Worm (Caenorhabditis elegans) whole organism, L1 larva: ENCODE measurements around the gene F22F7.4.

Experiments used
- C34B4.2 ChIP-seq: sonication (generic microtip); optimal IDR thresholded peaks from 2 replicates; lab custom pipeline; 2017; ENCODE audit warnings: mild to moderate bottlenecking, missing genetic modification characterization, missing compliant biosample characterization
- aha-1 ChIP-seq: fragments of 150-350 bp; optimal IDR thresholded peaks from 2 replicates; lab custom pipeline; 2014; ENCODE audit warnings: missing biosample characterization, missing genetic modification characterization
- alr-1 ChIP-seq: fragments of 200-800 bp; sonication (Bioruptor generic); optimal IDR thresholded peaks from 2 replicates; lab custom pipeline; 2018; ENCODE audit warnings: borderline replicate concordance, mild to moderate bottlenecking, missing genetic modification characterization, missing compliant biosample characterization
- blmp-1 ChIP-seq: fragments of 150-350 bp; optimal IDR thresholded peaks from 2 replicates; lab custom pipeline; 2014; ENCODE audit warnings: missing biosample characterization, missing genetic modification characterization
- ceh-63 ChIP-seq: fragments of 200-800 bp; sonication (Bioruptor generic); optimal IDR thresholded peaks from 2 replicates; lab custom pipeline; 2018; ENCODE audit warnings: mild to moderate bottlenecking, missing genetic modification characterization, missing compliant biosample characterization
- ceh-8 ChIP-seq: fragments of 200-800 bp; sonication (Bioruptor generic); optimal IDR thresholded peaks from 2 replicates; lab custom pipeline; 2018; ENCODE audit warnings: mild to moderate bottlenecking, missing genetic modification characterization, moderate library complexity, missing compliant biosample characterization
- ceh-82 ChIP-seq, 3 experiments: fragments of 150-350 bp in 1 of 3; sonication (generic microtip) in 2 of 3; optimal IDR thresholded peaks; 2 replicates each; lab custom pipeline; 2014 to 2017; ENCODE audit warnings: missing biosample characterization in 3 of 3, missing genetic modification characterization in 3 of 3
- ceh-90 ChIP-seq: sonication (generic microtip); optimal IDR thresholded peaks from 2 replicates; lab custom pipeline; 2016; ENCODE audit warnings: missing genetic modification characterization, missing compliant biosample characterization
- dpl-1 ChIP-seq, 3 experiments: fragments of 150-350 bp in 2 of 3; sonication (generic microtip) in 1 of 3; optimal IDR thresholded peaks; 2 replicates each; lab custom pipeline; 2014 to 2017; ENCODE audit warnings: missing biosample characterization in 3 of 3, missing genetic modification characterization in 3 of 3, missing genetic modification reagents in 3 of 3
- efl-3 ChIP-seq: fragments of 200-800 bp; sonication (Bioruptor generic); optimal IDR thresholded peaks from 2 replicates; lab custom pipeline; 2018; ENCODE audit warnings: mild to moderate bottlenecking, missing genetic modification characterization, missing compliant biosample characterization
- elt-3 ChIP-seq, 6 experiments: fragments of 150-350 bp in 1 of 6; sonication (generic microtip); optimal IDR thresholded peaks; 2 replicates each; lab custom pipeline; 2017 to 2018; ENCODE audit warnings: missing biosample characterization in 6 of 6, missing genetic modification characterization in 6 of 6, inconsistent platforms in 1 of 6
- fkh-10 ChIP-seq: sonication (generic microtip); optimal IDR thresholded peaks from 2 replicates; lab custom pipeline; 2017; ENCODE audit warnings: missing biosample characterization, missing genetic modification reagents, missing genetic modification characterization
- fos-1 ChIP-seq: fragments of 150-350 bp; optimal IDR thresholded peaks from 2 replicates; lab custom pipeline; 2014; ENCODE audit warnings: missing biosample characterization, missing genetic modification characterization
- hlh-4 ChIP-seq: sonication (generic microtip); optimal IDR thresholded peaks from 2 replicates; lab custom pipeline; 2016; ENCODE audit warnings: mild to moderate bottlenecking, missing genetic modification characterization, missing compliant biosample characterization
- isw-1 ChIP-seq: fragments of 200-800 bp; sonication (Bioruptor generic); IDR thresholded peaks from 2 replicates; pipeline ENCODE4 v1.3.6; 2022; ENCODE audit warnings: missing genetic modification characterization, missing compliant biosample characterization
- jun-1 ChIP-seq: fragments of 150-350 bp; optimal IDR thresholded peaks from 2 replicates; lab custom pipeline; 2014; ENCODE audit warnings: missing biosample characterization, missing genetic modification reagents, missing genetic modification characterization
- lin-13 ChIP-seq: fragments of 150-350 bp; optimal IDR thresholded peaks from 2 replicates; lab custom pipeline; 2014; ENCODE audit warnings: missing biosample characterization, missing genetic modification reagents, missing genetic modification characterization
- lin-14 ChIP-seq: fragments of 200-800 bp; sonication (Bioruptor generic); optimal IDR thresholded peaks from 2 replicates; lab custom pipeline; 2018; ENCODE audit warnings: mild to moderate bottlenecking, missing genetic modification characterization, moderate library complexity, missing compliant biosample characterization
- lin-35 ChIP-seq, 2 experiments: fragments of 150-350 bp; optimal IDR thresholded peaks; 2 replicates each; lab custom pipeline; 2014; ENCODE audit warnings: missing biosample characterization in 2 of 2, missing genetic modification characterization in 2 of 2, missing genetic modification reagents in 2 of 2
- lin-39 ChIP-seq: fragments of 150-350 bp; optimal IDR thresholded peaks from 2 replicates; lab custom pipeline; 2014; ENCODE audit warnings: missing biosample characterization, missing genetic modification reagents, missing genetic modification characterization
- lir-3 ChIP-seq: sonication (generic microtip); optimal IDR thresholded peaks from 2 replicates; lab custom pipeline; 2016; ENCODE audit warnings: mild to moderate bottlenecking, missing genetic modification characterization, moderate library complexity, missing compliant biosample characterization; ENCODE audit not compliant: poor library complexity
- lsy-2 ChIP-seq, 2 experiments: fragments of 150-350 bp; optimal IDR thresholded peaks; 2 replicates each; lab custom pipeline; 2014; ENCODE audit warnings: missing biosample characterization in 2 of 2, missing genetic modification characterization in 2 of 2
- mab-9 ChIP-seq: fragments of 200-800 bp; sonication (Bioruptor generic); IDR thresholded peaks from 2 replicates; pipeline ENCODE4 v1.3.6; 2022; ENCODE audit warnings: missing genetic modification reagents, missing genetic modification characterization, missing compliant biosample characterization
- mef-2 ChIP-seq: fragments of 150-350 bp; optimal IDR thresholded peaks from 2 replicates; lab custom pipeline; 2014; ENCODE audit warnings: missing biosample characterization, missing genetic modification characterization
- nhr-12 ChIP-seq: sonication (generic microtip); optimal IDR thresholded peaks from 2 replicates; lab custom pipeline; 2017; ENCODE audit warnings: missing biosample characterization, missing genetic modification characterization
- nhr-19 ChIP-seq: fragments of 200-800 bp; sonication (Bioruptor generic); conservative IDR thresholded peaks from 2 replicates; pipeline ENCODE4 v1.3.6; 2022; ENCODE audit warnings: missing genetic modification characterization, missing compliant biosample characterization
- nhr-28 ChIP-seq: fragments of 150-350 bp; optimal IDR thresholded peaks from 2 replicates; lab custom pipeline; 2014; ENCODE audit warnings: missing biosample characterization, missing genetic modification characterization
- nhr-47 ChIP-seq: sonication (generic microtip); optimal IDR thresholded peaks from 2 replicates; lab custom pipeline; 2016; ENCODE audit warnings: mild to moderate bottlenecking, missing genetic modification characterization, moderate library complexity, missing compliant biosample characterization
- nhr-71 ChIP-seq: sonication (generic microtip); optimal IDR thresholded peaks from 2 replicates; lab custom pipeline; 2016; ENCODE audit warnings: mild to moderate bottlenecking, missing genetic modification characterization, moderate library complexity, missing compliant biosample characterization
- nhr-76 ChIP-seq: sonication (generic microtip); optimal IDR thresholded peaks from 2 replicates; lab custom pipeline; 2017; ENCODE audit warnings: missing biosample characterization, missing genetic modification characterization
- nhr-77 ChIP-seq: fragments of 150-350 bp; optimal IDR thresholded peaks from 2 replicates; lab custom pipeline; 2014; ENCODE audit warnings: missing biosample characterization, missing genetic modification characterization
- nhr-85 ChIP-seq: sonication (generic microtip); peaks from one replicate; lab custom pipeline; 2016; ENCODE audit warnings: missing genetic modification characterization, inconsistent platforms, missing compliant biosample characterization
- pag-3 ChIP-seq: sonication (generic microtip); optimal IDR thresholded peaks from 2 replicates; lab custom pipeline; 2017; ENCODE audit warnings: missing genetic modification characterization, mild to moderate bottlenecking, missing compliant biosample characterization, antibody characterized with exemption, borderline replicate concordance; ENCODE audit not compliant: insufficient read depth
- rnt-1 ChIP-seq: sonication (generic microtip); optimal IDR thresholded peaks from 2 replicates; lab custom pipeline; 2016; ENCODE audit warnings: mild to moderate bottlenecking, missing genetic modification characterization, moderate library complexity, missing compliant biosample characterization
- snpc-4 ChIP-seq: fragments of 150-350 bp; optimal IDR thresholded peaks from 2 replicates; lab custom pipeline; 2014; ENCODE audit warnings: missing biosample characterization, missing genetic modification characterization
- snu-23 ChIP-seq: sonication (generic microtip); optimal IDR thresholded peaks from 2 replicates; lab custom pipeline; 2016; ENCODE audit warnings: missing genetic modification characterization, missing compliant biosample characterization
- sox-4 ChIP-seq: sonication (generic microtip); optimal IDR thresholded peaks from 2 replicates; lab custom pipeline; 2016; ENCODE audit warnings: missing genetic modification characterization, missing compliant biosample characterization
- sptf-1 ChIP-seq: fragments of 150-350 bp; optimal IDR thresholded peaks from 2 replicates; lab custom pipeline; 2014; ENCODE audit warnings: missing biosample characterization, missing genetic modification characterization
- sup-37 ChIP-seq: fragments of 200-800 bp; sonication (Bioruptor generic); optimal IDR thresholded peaks from 2 replicates; lab custom pipeline; 2018; ENCODE audit warnings: mild to moderate bottlenecking, missing genetic modification characterization, missing compliant biosample characterization
- swsn-7 ChIP-seq: sonication (generic microtip); optimal IDR thresholded peaks from 2 replicates; lab custom pipeline; 2016; ENCODE audit warnings: missing genetic modification characterization, missing compliant biosample characterization
- tbx-2 ChIP-seq: sonication (generic microtip); optimal IDR thresholded peaks from 2 replicates; lab custom pipeline; 2016; ENCODE audit warnings: missing genetic modification characterization, missing compliant biosample characterization
- unc-130 ChIP-seq: fragments of 150-350 bp; optimal IDR thresholded peaks from 2 replicates; lab custom pipeline; 2017; ENCODE audit warnings: missing biosample characterization, missing genetic modification characterization, inconsistent platforms
- unc-30 ChIP-seq: sonication (generic microtip); optimal IDR thresholded peaks from 2 replicates; lab custom pipeline; 2017; ENCODE audit warnings: missing biosample characterization, missing genetic modification characterization
- unc-62 ChIP-seq: fragments of 150-350 bp; optimal IDR thresholded peaks from 2 replicates; lab custom pipeline; 2014; ENCODE audit warnings: missing biosample characterization, missing genetic modification reagents, missing genetic modification characterization
- vab-15 ChIP-seq: sonication (generic microtip); optimal IDR thresholded peaks from 2 replicates; lab custom pipeline; 2017; ENCODE audit warnings: missing genotype, mild to moderate bottlenecking, missing genetic modification characterization, missing compliant biosample characterization
- zag-1 ChIP-seq: fragments of 150-350 bp; optimal IDR thresholded peaks from 2 replicates; lab custom pipeline; 2014; ENCODE audit warnings: missing biosample characterization, missing genetic modification characterization

F22F7.4 gene

ce11 chrV:2133512-2133911, 27.6 kb upstream of the F22F7.4 start (continued):
- no peak for TF ChIP-seq elt-3 (tag; optimal IDR thresholded peaks at IDR 0.05; lab: Kevin White, UChicago)
- TF ChIP-seq lin-13, result peak; percentile 36
- no peak for TF ChIP-seq efl-3
- TF ChIP-seq sptf-1 (tag; lab: Kevin White, UChicago), result no peak
- TF ChIP-seq nhr-12 (tag; lab: Kevin White, UChicago), result no peak
- no peak for TF ChIP-seq ceh-90 (tag; lab: Kevin White, UChicago)
- TF ChIP-seq unc-130 (tag; lab: Kevin White, UChicago), result no peak
- TF ChIP-seq tbx-2 (tag; lab: Kevin White, UChicago), result peak; percentile 76
- peak; percentile 70 for TF ChIP-seq snu-23
- no peak for TF ChIP-seq unc-62
- TF ChIP-seq jun-1 (tag; lab: Kevin White, UChicago), result peak; percentile 2
- TF ChIP-seq lir-3 (tag; lab: Kevin White, UChicago), result peak; percentile 22
- peak; percentile 99 for TF ChIP-seq lin-14 (GFP tag; lab: Kevin White, UChicago)
- TF ChIP-seq rnt-1 (tag; lab: Kevin White, UChicago), result peak; percentile 64
- TF ChIP-seq nhr-76 (tag; lab: Kevin White, UChicago), result no peak
- TF ChIP-seq zag-1 (tag; lab: Kevin White, UChicago), result peak; percentile 26
- no peak for TF ChIP-seq C34B4.2 (tag; lab: Kevin White, UChicago)
- TF ChIP-seq mef-2 (tag; lab: Kevin White, UChicago), result peak; percentile 19
- TF ChIP-seq aha-1 (tag; lab: Kevin White, UChicago), result no peak
- peak; percentile 84 for TF ChIP-seq nhr-71 (tag; lab: Kevin White, UChicago)
- TF ChIP-seq nhr-19 (GFP tag; lab: Robert Waterston, UW), result peak; percentile 73
- peak; percentile 2 for TF ChIP-seq snpc-4
- peak; percentile 40 to 85 (median 61) for TF ChIP-seq ceh-82 (tag; optimal IDR thresholded peaks at IDR 0.05; lab: Kevin White, UChicago)
- peak; percentile 42 for TF ChIP-seq sox-4 (tag; lab: Kevin White, UChicago)
- TF ChIP-seq lin-35 (GFP tag; optimal IDR thresholded peaks at IDR 0.05; lab: Kevin White, UChicago), result peak; percentile 26 to 48

ce11 chrV:2132675-2133074, 26.8 kb upstream of the F22F7.4 start:
- TF ChIP-seq mab-9 (GFP tag; lab: Robert Waterston, UW) (no peak), dpl-1 (GFP tag; optimal IDR thresholded peaks at IDR 0.05; lab: Kevin White, UChicago) (no peak), rnt-1 (tag; lab: Kevin White, UChicago) (peak; percentile 16), nhr-28 (tag; lab: Kevin White, UChicago) (no peak), unc-30 (tag; lab: Kevin White, UChicago) (no peak)

DNA sequence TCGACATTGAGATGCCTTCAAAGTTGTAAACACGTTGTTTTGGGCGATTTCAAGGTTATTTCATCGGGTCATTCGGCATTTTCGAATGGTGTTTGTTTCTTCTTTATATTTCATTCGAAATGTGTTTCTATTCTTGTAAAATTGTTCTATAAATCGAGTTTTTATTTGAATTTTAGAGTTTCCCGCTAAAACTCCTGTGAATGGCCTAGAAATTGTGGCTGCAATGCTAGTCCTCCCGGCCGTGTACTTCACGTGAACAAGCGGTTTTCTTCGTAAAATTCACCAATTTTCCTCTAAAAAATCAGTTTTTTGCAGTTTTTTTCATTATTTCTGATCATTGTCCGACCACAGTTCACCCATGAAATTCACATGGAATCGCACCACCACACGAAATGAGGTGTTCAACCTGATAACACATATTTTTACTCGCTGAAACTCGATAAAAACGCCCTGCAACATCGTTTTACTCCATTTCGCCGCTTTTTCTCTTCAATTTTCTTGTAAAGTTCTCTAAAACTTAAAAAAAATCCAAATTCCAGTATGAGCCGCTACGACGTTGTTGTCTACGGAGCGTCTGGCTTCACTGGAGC, 21.2 kb upstream of the F22F7.4 start, which contains the start of gene ldp-1:
ldp-1 (plus strand) TSS at position 540 of the 590 bp plus-strand sequence.
- TF ChIP-seq unc-30 (tag; lab: Kevin White, UChicago), result no peak
- TF ChIP-seq swsn-7 (tag; lab: Kevin White, UChicago), result peak; percentile 81
- no peak for TF ChIP-seq efl-3
- TF ChIP-seq blmp-1 (tag; lab: Kevin White, UChicago), result peak; percentile 34
- TF ChIP-seq sup-37 (GFP tag; lab: Kevin White, UChicago), result peak; percentile 55
- peak; percentile 2 for TF ChIP-seq fkh-10 (GFP tag; lab: Kevin White, UChicago)
- peak; percentile 20 for TF ChIP-seq lin-39 (tag; lab: Kevin White, UChicago)
- TF ChIP-seq fos-1, result peak; percentile 62
- TF ChIP-seq sox-4 (tag; lab: Kevin White, UChicago), result peak; percentile 83
- peak; percentile 59 for TF ChIP-seq hlh-4 (tag; lab: Kevin White, UChicago)
- peak; percentile 22 for TF ChIP-seq snpc-4
- peak; percentile 80 for TF ChIP-seq ceh-8 (GFP tag; lab: Kevin White, UChicago)
- TF ChIP-seq lir-3 (tag; lab: Kevin White, UChicago), result peak; percentile 95
- TF ChIP-seq nhr-77 (tag; lab: Kevin White, UChicago), result no peak
- TF ChIP-seq isw-1 (GFP tag; lab: Robert Waterston, UW), result peak; percentile 78
- TF ChIP-seq mef-2 (tag; lab: Kevin White, UChicago), result no peak
- no peak for TF ChIP-seq zag-1 (tag; lab: Kevin White, UChicago)
- TF ChIP-seq lsy-2 (tag; optimal IDR thresholded peaks at IDR 0.05; lab: Kevin White, UChicago), result peak; percentile 76
- TF ChIP-seq ceh-63 (GFP tag; lab: Kevin White, UChicago), result peak; percentile 60
- peak; percentile 10 for TF ChIP-seq C34B4.2 (tag; lab: Kevin White, UChicago)
- no peak for TF ChIP-seq vab-15
- TF ChIP-seq mab-9 (GFP tag; lab: Robert Waterston, UW), result peak; percentile 80
- TF ChIP-seq nhr-47 (tag; lab: Kevin White, UChicago), result peak; percentile 92
- no peak for TF ChIP-seq unc-130 (tag; lab: Kevin White, UChicago)
- TF ChIP-seq nhr-71 (tag; lab: Kevin White, UChicago), result peak; percentile 89
- peak; percentile 67 for TF ChIP-seq lin-13
- peak; percentile 93 for TF ChIP-seq nhr-85 (tag; lab: Kevin White, UChicago)
- TF ChIP-seq unc-62, result no peak
- peak; percentile 96 for TF ChIP-seq ceh-90 (tag; lab: Kevin White, UChicago)
- no peak for TF ChIP-seq pag-3 (tag; lab: Kevin White, UChicago)
- TF ChIP-seq alr-1 (tag; lab: Kevin White, UChicago), result no peak
